Fruit fly (Drosophila melanogaster) whole organism, embryonic: ENCODE data around the gene CG11593.

Experiments
- Abd-B ChIP-seq: fragments of 200-800 bp; sonication (Bioruptor generic); optimal IDR thresholded peaks from 2 replicates; lab custom pipeline; 2018; ENCODE audit warnings: missing biosample characterization, mild to moderate bottlenecking, missing genetic modification characterization, moderate library complexity
- Atf-2 ChIP-seq: fragments of 200-800 bp; sonication (Bioruptor generic); optimal IDR thresholded peaks from 2 replicates; lab custom pipeline; 2016; ENCODE audit warnings: missing biosample characterization, missing genetic modification characterization
- CG10979 ChIP-seq: fragments of 200-800 bp; sonication (Bioruptor generic); optimal IDR thresholded peaks from 2 replicates; lab custom pipeline; 2018; ENCODE audit warnings: missing biosample characterization, mild to moderate bottlenecking, missing genetic modification characterization, moderate library complexity
- CG11085 ChIP-seq: fragments of 200-800 bp; sonication (Bioruptor generic); IDR thresholded peaks from 2 replicates; pipeline ENCODE4 v1.3.6; 2022; ENCODE audit warnings: missing biosample characterization, missing genetic modification characterization
- CG12104 ChIP-seq: fragments of 200-800 bp; sonication (Bioruptor generic); optimal IDR thresholded peaks from 3 replicates; lab custom pipeline; 2016; ENCODE audit warnings: missing biosample characterization, missing genetic modification characterization
- CG12942 ChIP-seq: fragments of 200-800 bp; sonication (Bioruptor generic); optimal IDR thresholded peaks from 3 replicates; lab custom pipeline; 2016; ENCODE audit warnings: missing biosample characterization, missing genetic modification characterization
- CG2678 ChIP-seq: fragments of 200-800 bp; sonication (Bioruptor generic); optimal IDR thresholded peaks from 3 replicates; lab custom pipeline; 2019; ENCODE audit warnings: missing biosample characterization, mild to moderate bottlenecking, missing genetic modification characterization, moderate library complexity
- CG30403 ChIP-seq: fragments of 200-800 bp; sonication (Bioruptor generic); optimal IDR thresholded peaks from 3 replicates; lab custom pipeline; 2016; ENCODE audit warnings: missing biosample characterization, missing genetic modification characterization
- CG31388 ChIP-seq: fragments of 200-800 bp; sonication (Bioruptor generic); optimal IDR thresholded peaks from 2 replicates; lab custom pipeline; 2016; ENCODE audit warnings: missing biosample characterization, missing genetic modification characterization
- CG32767 ChIP-seq: fragments of 200-800 bp; sonication (Bioruptor generic); IDR thresholded peaks from 2 replicates; pipeline ENCODE4 v1.3.6; 2022; ENCODE audit warnings: missing biosample characterization, missing genetic modification characterization
- CG32772 ChIP-seq: fragments of 200-800 bp; sonication (Bioruptor generic); IDR thresholded peaks from 2 replicates; pipeline ENCODE4 v1.3.6; 2022; ENCODE audit warnings: missing biosample characterization, missing genetic modification characterization
- CG3726 ChIP-seq: fragments of 200-800 bp; sonication (Bioruptor generic); IDR thresholded peaks from 3 replicates; pipeline ENCODE4, ENCODE4 v1.3.6; 2022; ENCODE audit warnings: missing biosample characterization, missing genetic modification characterization
- CG3847 ChIP-seq: fragments of 200-800 bp; sonication (Bioruptor generic); IDR thresholded peaks from 2 replicates; pipeline ENCODE4 v1.3.6; 2022; ENCODE audit warnings: missing biosample characterization, missing genetic modification characterization
- CG3995 ChIP-seq: fragments of 200-800 bp; sonication (Bioruptor generic); optimal IDR thresholded peaks from 3 replicates; lab custom pipeline; 2016; ENCODE audit warnings: missing biosample characterization, missing genetic modification characterization
- CG4282 ChIP-seq: fragments of 200-800 bp; sonication (Bioruptor generic); optimal IDR thresholded peaks from 2 replicates; lab custom pipeline; 2016; ENCODE audit warnings: missing biosample characterization, missing genetic modification characterization
- CG4854 ChIP-seq: fragments of 200-800 bp; sonication (Bioruptor generic); optimal IDR thresholded peaks from 2 replicates; lab custom pipeline; 2016; ENCODE audit warnings: missing biosample characterization, missing genetic modification characterization, inconsistent platforms
- CG5245 ChIP-seq: fragments of 200-800 bp; sonication (Bioruptor generic); optimal IDR thresholded peaks from 3 replicates; lab custom pipeline; 2016; ENCODE audit warnings: missing biosample characterization, missing genetic modification characterization
- CG5953 ChIP-seq: fragments of 200-800 bp; sonication (Bioruptor generic); IDR thresholded peaks from 2 replicates; pipeline ENCODE4 v1.3.6; 2022; ENCODE audit warnings: missing biosample characterization, missing genetic modification characterization
- CG7357 ChIP-seq: fragments of 200-800 bp; sonication (Bioruptor generic); IDR thresholded peaks from 3 replicates; pipeline ENCODE4 v1.3.6; 2022; ENCODE audit warnings: missing biosample characterization, missing genetic modification characterization
- Camta ChIP-seq: fragments of 200-800 bp; sonication (Bioruptor generic); optimal IDR thresholded peaks from 2 replicates; lab custom pipeline; 2016; ENCODE audit warnings: missing biosample characterization, missing genetic modification characterization
- Chrac-16 ChIP-seq: fragments of 200-800 bp; sonication (Bioruptor generic); optimal IDR thresholded peaks from 3 replicates; lab custom pipeline; 2016; ENCODE audit warnings: missing biosample characterization, missing genetic modification characterization
- CkIIα-i1 ChIP-seq: fragments of 200-800 bp; sonication (Bioruptor generic); IDR thresholded peaks from 2 replicates; pipeline ENCODE4 v1.3.6; 2022; ENCODE audit warnings: missing biosample characterization, missing genetic modification characterization
- CoRest ChIP-seq: fragments of 200-800 bp; sonication (Bioruptor generic); optimal IDR thresholded peaks from 3 replicates; lab custom pipeline; 2018; ENCODE audit warnings: missing biosample characterization, mild to moderate bottlenecking, missing genetic modification characterization, moderate library complexity
- Doc2 ChIP-seq: fragments of 200-800 bp; sonication (Bioruptor generic); IDR thresholded peaks from 2 replicates; pipeline ENCODE4 v1.3.6; 2022; ENCODE audit warnings: missing biosample characterization, missing genetic modification characterization
- Dref ChIP-seq: fragments of 200-800 bp; sonication (Bioruptor generic); IDR thresholded peaks from 2 replicates; pipeline ENCODE4 v1.3.6; 2022; ENCODE audit warnings: missing biosample characterization, missing genetic modification characterization
- Elba2 ChIP-seq: fragments of 200-800 bp; sonication (Bioruptor generic); optimal IDR thresholded peaks from 3 replicates; lab custom pipeline; 2016; ENCODE audit warnings: missing biosample characterization, missing genetic modification characterization
- HLH4C ChIP-seq: fragments of 200-800 bp; sonication (Bioruptor generic); IDR thresholded peaks from 3 replicates; pipeline ENCODE4 v1.3.6; 2022; ENCODE audit warnings: missing biosample characterization, missing genetic modification characterization; ENCODE audit not compliant: partially characterized antibody
- HmgZ ChIP-seq: fragments of 200-800 bp; sonication (Bioruptor generic); optimal IDR thresholded peaks from 2 replicates; lab custom pipeline; 2018; ENCODE audit warnings: missing biosample characterization, mild to moderate bottlenecking, missing genetic modification characterization
- Hr39 ChIP-seq: fragments of >200 bp; optimal IDR thresholded peaks from 2 replicates; lab custom pipeline; 2017
- Max ChIP-seq: fragments of 200-800 bp; sonication (Bioruptor generic); optimal IDR thresholded peaks from 2 replicates; lab custom pipeline; 2016; ENCODE audit warnings: missing biosample characterization, mild to moderate bottlenecking, missing genetic modification characterization
- Nf-YA ChIP-seq: fragments of 200-800 bp; sonication (Bioruptor generic); IDR thresholded peaks from 2 replicates; pipeline ENCODE4 v1.3.6; 2022; ENCODE audit warnings: missing biosample characterization, missing genetic modification characterization
- Ravus ChIP-seq: fragments of 200-800 bp; sonication (Bioruptor generic); IDR thresholded peaks from 2 replicates; pipeline ENCODE4 v1.3.6; 2022; ENCODE audit warnings: missing biosample characterization, missing genetic modification characterization
- Sin3A ChIP-seq: fragments of >200 bp; optimal IDR thresholded peaks from 2 replicates; lab custom pipeline; 2018
- TFAM ChIP-seq: fragments of 200-800 bp; sonication (Bioruptor generic); optimal IDR thresholded peaks from 2 replicates; lab custom pipeline; 2017; ENCODE audit warnings: missing biosample characterization, missing genetic modification characterization, inconsistent platforms
- Trl ChIP-seq, 3 experiments: fragments of >200 bp in 2 of 3; fragments of 200-800 bp in 1 of 3; sonication (Bioruptor generic) in 1 of 3; optimal IDR thresholded peaks; 2 replicates in 1 of 3; 3 replicates in 2 of 3; lab custom pipeline; 2016 to 2017; ENCODE audit warnings: missing biosample characterization in 1 of 3, missing genetic modification characterization in 1 of 3
- Xbp1 ChIP-seq: fragments of 200-800 bp; sonication (Bioruptor generic); optimal IDR thresholded peaks from 3 replicates; lab custom pipeline; 2016; ENCODE audit warnings: missing biosample characterization, mild to moderate bottlenecking, missing genetic modification characterization
- ase ChIP-seq: fragments of 200-800 bp; sonication (Bioruptor generic); IDR thresholded peaks from 3 replicates; pipeline ENCODE4 v1.3.6; 2022; ENCODE audit warnings: missing biosample characterization, missing genetic modification characterization
- cas ChIP-seq: fragments of 200-800 bp; sonication (Bioruptor generic); IDR thresholded peaks from 2 replicates; pipeline ENCODE4 v1.3.6; 2022; ENCODE audit warnings: missing biosample characterization, missing genetic modification characterization
- cato ChIP-seq: fragments of 200-800 bp; sonication (Bioruptor generic); optimal IDR thresholded peaks from 2 replicates; lab custom pipeline; 2016; ENCODE audit warnings: missing biosample characterization, missing genetic modification characterization, borderline replicate concordance
- dmrt11E ChIP-seq: fragments of 200-800 bp; sonication (Bioruptor generic); optimal IDR thresholded peaks from 3 replicates; lab custom pipeline; 2018; ENCODE audit warnings: missing biosample characterization, mild to moderate bottlenecking, missing genetic modification characterization, moderate library complexity
- gsb ChIP-seq: fragments of 200-800 bp; sonication (Bioruptor generic); IDR thresholded peaks from 2 replicates; pipeline ENCODE4 v1.3.6; 2022; ENCODE audit warnings: missing biosample characterization, missing genetic modification characterization
- ind ChIP-seq: fragments of 200-800 bp; sonication (Bioruptor generic); optimal IDR thresholded peaks from 3 replicates; lab custom pipeline; 2016; ENCODE audit warnings: missing biosample characterization, missing genetic modification characterization
- kay ChIP-seq: fragments of 200-800 bp; sonication (Bioruptor generic); optimal IDR thresholded peaks from 2 replicates; lab custom pipeline; 2016; ENCODE audit warnings: missing biosample characterization, missing genetic modification characterization
- ken ChIP-seq: fragments of 200-800 bp; sonication (Bioruptor generic); IDR thresholded peaks from 3 replicates; pipeline ENCODE4 v1.3.6; 2022; ENCODE audit warnings: missing biosample characterization, missing genetic modification characterization
- maf-S ChIP-seq: fragments of 200-800 bp; sonication (Bioruptor generic); optimal IDR thresholded peaks from 2 replicates; lab custom pipeline; 2016; ENCODE audit warnings: missing biosample characterization, missing genetic modification characterization
- nmo ChIP-seq: fragments of 200-800 bp; sonication (Bioruptor generic); optimal IDR thresholded peaks from 2 replicates; lab custom pipeline; 2018; ENCODE audit warnings: missing biosample characterization, mild to moderate bottlenecking, missing genetic modification characterization, moderate library complexity
- pnt ChIP-seq: fragments of 200-800 bp; sonication (Bioruptor generic); optimal IDR thresholded peaks from 3 replicates; lab custom pipeline; 2016; ENCODE audit warnings: missing biosample characterization, missing genetic modification characterization
- sob ChIP-seq: fragments of 200-800 bp; sonication (Bioruptor generic); IDR thresholded peaks from 2 replicates; pipeline ENCODE4 v1.3.6; 2022; ENCODE audit warnings: missing biosample characterization, missing genetic modification characterization
- tll ChIP-seq, 2 experiments: fragments of 200-800 bp in 1 of 2; fragments of >200 bp in 1 of 2; sonication (Bioruptor generic) in 1 of 2; optimal IDR thresholded peaks; 2 replicates each; lab custom pipeline; 2017 to 2019; ENCODE audit warnings: missing biosample characterization in 2 of 2, missing genetic modification characterization in 2 of 2, mild to moderate bottlenecking in 1 of 2, moderate library complexity in 1 of 2
- tx ChIP-seq: fragments of 200-800 bp; sonication (Bioruptor generic); optimal IDR thresholded peaks from 2 replicates; lab custom pipeline; 2016; ENCODE audit warnings: missing biosample characterization, missing genetic modification characterization

CG11593 gene

dm6 chr3L:4040247-4040925 is at the start of gene CG11593, which contains the start of gene Rcd5 (continued):
- TF ChIP-seq CG4282 (GFP tag; lab: Kevin White, UChicago) (no peak), CG32772 (GFP tag; lab: Robert Waterston, UW) (peak; percentile 89), maf-S (GFP tag; lab: Kevin White, UChicago) (peak; percentile 8), CG12942 (peak; percentile 75), Nf-YA (GFP tag; lab: Robert Waterston, UW) (peak; percentile 41; the same call in 1 of the 2 replicates), tll (GFP tag; optimal IDR thresholded peaks at IDR 0.05; lab: Kevin White, UChicago) (peak in 1 of 2 experiments; percentile 11), Trl (optimal IDR thresholded peaks at IDR 0.05; lab: Kevin White, UChicago) (no peak), Trl (GFP tag; optimal IDR thresholded peaks at IDR 0.05; lab: Kevin White, UChicago) (peak; percentile 22), kay (GFP tag; lab: Kevin White, UChicago) (peak; percentile 75), Atf-2 (GFP tag; lab: Kevin White, UChicago) (no peak), nmo (peak; percentile 89), cato (peak; percentile 33), tx (GFP tag; lab: Kevin White, UChicago) (no peak), Xbp1 (GFP tag; lab: Kevin White, UChicago) (peak; percentile 78), HLH4C (GFP tag; lab: Robert Waterston, UW) (peak; percentile 45; the same call in 1 of the 3 replicates), sob (GFP tag; lab: Robert Waterston, UW) (peak; percentile 86), CG31388 (GFP tag; lab: Kevin White, UChicago) (peak; percentile 6), CoRest (tag; lab: Kevin White, UChicago) (peak; percentile 83), CG10979 (tag; lab: Kevin White, UChicago) (peak; percentile 48), CG5953 (GFP tag; lab: Robert Waterston, UW) (peak; percentile 27; the same call in 1 of the 2 replicates), Abd-B (GFP tag; lab: Kevin White, UChicago) (peak; percentile 76), HmgZ (peak; percentile 63), Max (GFP tag; lab: Kevin White, UChicago) (peak; percentile 67), CkIIα-i1 (GFP tag; lab: Robert Waterston, UW) (no peak), CG4854 (GFP tag; lab: Kevin White, UChicago) (no peak), Sin3A (lab: Kevin White, UChicago) (peak; percentile 61), ken (GFP tag; lab: Robert Waterston, UW) (peak; percentile 86), CG3847 (GFP tag; lab: Robert Waterston, UW) (peak; percentile 95), CG5245 (GFP tag; lab: Kevin White, UChicago) (peak; percentile 24), Dref (GFP tag; lab: Robert Waterston, UW) (0 out of 2 replicates have a peak, but pooled peaks have one; percentile 31), pnt (GFP tag; lab: Kevin White, UChicago) (peak; percentile 27), Hr39 (no peak), Chrac-16 (GFP tag; lab: Kevin White, UChicago) (peak; percentile 56), CG2678 (tag; lab: Kevin White, UChicago) (no peak), dmrt11E (peak; percentile 65), CG32767 (GFP tag; lab: Robert Waterston, UW) (peak; percentile 80), CG3726 (GFP tag; lab: Robert Waterston, UW) (peak; percentile 55; the same call in 1 of the 3 replicates), ind (GFP tag; lab: Kevin White, UChicago) (peak; percentile 72), TFAM (GFP tag; lab: Kevin White, UChicago) (no peak), Elba2 (GFP tag; lab: Kevin White, UChicago) (peak; percentile 41), CG3995 (GFP tag; lab: Kevin White, UChicago) (peak; percentile 64), Ravus (peak; percentile 54), Camta (GFP tag; lab: Kevin White, UChicago) (no peak), CG11085 (GFP tag; lab: Robert Waterston, UW) (peak; percentile 22; the same call in 1 of the 2 replicates), ase (GFP tag; lab: Robert Waterston, UW) (peak; percentile 66), gsb (GFP tag; lab: Robert Waterston, UW) (peak; percentile 42; the same call in 1 of the 2 replicates), Doc2 (0 out of 2 replicates have a peak, but pooled peaks have one; percentile 33), CG30403 (peak; percentile 76), CG7357 (GFP tag; lab: Robert Waterston, UW) (peak; percentile 77), CG12104 (GFP tag; lab: Kevin White, UChicago) (peak; percentile 20), cas (GFP tag; lab: Robert Waterston, UW) (peak; percentile 45; the same call in 1 of the 2 replicates)
